Worm (Caenorhabditis elegans) whole organism, early embryonic: ENCODE measurements around the gene M151.3.

Experiments
- ama-1 ChIP-seq: fragments of 150-350 bp; optimal IDR thresholded peaks from 2 replicates; lab custom pipeline; 2014
- hmbx-1 ChIP-seq: sonication (generic microtip); optimal IDR thresholded peaks from 2 replicates; lab custom pipeline; 2016; ENCODE audit warnings: mild to moderate bottlenecking, missing genetic modification characterization, missing compliant biosample characterization
- tbx-11 ChIP-seq: fragments of 200-800 bp; sonication (Bioruptor generic); IDR thresholded peaks from 2 replicates; pipeline ENCODE4 v1.3.6; 2022; ENCODE audit warnings: missing genetic modification characterization, missing compliant biosample characterization
- tbx-37 ChIP-seq: fragments of 200-800 bp; sonication (Bioruptor generic); conservative IDR thresholded peaks from 2 replicates; pipeline ENCODE4 v1.3.6; 2022; ENCODE audit warnings: missing genetic modification reagents, missing genetic modification characterization, missing compliant biosample characterization

DNA sequence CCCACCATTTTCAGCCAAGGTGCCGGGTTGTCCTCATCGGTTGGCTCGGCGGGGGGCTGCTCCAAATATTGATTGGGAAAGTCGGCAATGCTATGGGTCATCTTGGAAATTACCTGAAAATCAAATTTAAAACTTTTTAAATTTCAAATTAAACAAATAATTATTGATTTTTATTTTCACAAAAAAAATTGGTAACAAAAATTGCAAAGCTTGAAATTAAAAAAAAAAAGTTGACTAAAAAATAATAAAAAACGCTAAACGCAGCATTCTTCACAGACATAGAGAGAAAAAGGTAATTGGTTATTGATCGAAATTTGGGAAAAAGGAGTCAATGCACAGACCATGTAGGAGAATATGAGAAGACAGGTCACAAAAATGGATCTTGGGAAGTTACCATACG, 28.3 kb upstream of the M151.3 start, which contains the start of gene Y49F6A.11:
- no peak for TF ChIP-seq ama-1
- TF ChIP-seq hmbx-1 (tag; lab: Kevin White, UChicago) = no peak
- TF ChIP-seq tbx-37 (GFP tag; lab: Robert Waterston, UW) = no peak
- TF ChIP-seq tbx-11 (GFP tag; lab: Robert Waterston, UW) = no peak
